Worm (Caenorhabditis elegans) whole organism, midembryonic: ENCODE data around the gene mrp-8.

Experiments used
- T22C8.4 ChIP-seq: fragments of 200-800 bp; sonication (Bioruptor generic); IDR thresholded peaks from 2 replicates; pipeline ENCODE4 v1.3.6; 2022; ENCODE audit warnings: missing genetic modification characterization, missing compliant biosample characterization
- cog-1 ChIP-seq: sonication (generic microtip); optimal IDR thresholded peaks from 2 replicates; lab custom pipeline; 2016; ENCODE audit warnings: missing genetic modification characterization, missing compliant biosample characterization
- flt-1 ChIP-seq: fragments of 200-800 bp; sonication (Bioruptor generic); IDR thresholded peaks from 2 replicates; pipeline ENCODE4 v1.3.6; 2022; ENCODE audit warnings: missing genetic modification characterization, missing compliant biosample characterization
- klf-2 ChIP-seq: fragments of 200-800 bp; sonication (Bioruptor generic); conservative IDR thresholded peaks from 2 replicates; pipeline ENCODE4 v1.3.6; 2022; ENCODE audit warnings: missing genetic modification reagents, missing genetic modification characterization, missing compliant biosample characterization
- med-1 ChIP-seq: sonication (generic microtip); optimal IDR thresholded peaks from 2 replicates; lab custom pipeline; 2017; ENCODE audit warnings: missing genetic modification characterization, mild to moderate bottlenecking, missing compliant biosample characterization, antibody characterized with exemption, missing genetic modification reagents; ENCODE audit not compliant: insufficient read depth
- ref-1 ChIP-seq: fragments of 200-800 bp; sonication (Bioruptor generic); conservative IDR thresholded peaks from 2 replicates; pipeline ENCODE4 v1.3.6; 2022; ENCODE audit warnings: missing genetic modification reagents, missing genetic modification characterization, missing compliant biosample characterization
- tab-1 ChIP-seq: fragments of 200-800 bp; sonication (Bioruptor generic); IDR thresholded peaks from 2 replicates; pipeline ENCODE4 v1.3.6; 2022; ENCODE audit warnings: missing genetic modification characterization, missing compliant biosample characterization
- ztf-23 ChIP-seq: fragments of 200-800 bp; sonication (Bioruptor generic); IDR thresholded peaks from 2 replicates; pipeline ENCODE4 v1.3.6; 2022; ENCODE audit warnings: missing genetic modification reagents, missing genetic modification characterization, missing compliant biosample characterization
- ztf-29 ChIP-seq: fragments of 200-800 bp; sonication (Bioruptor generic); IDR thresholded peaks from 2 replicates; pipeline ENCODE4 v1.3.6; 2022; ENCODE audit warnings: missing genetic modification reagents, missing genetic modification characterization, missing compliant biosample characterization

Gene mrp-8

DNA sequence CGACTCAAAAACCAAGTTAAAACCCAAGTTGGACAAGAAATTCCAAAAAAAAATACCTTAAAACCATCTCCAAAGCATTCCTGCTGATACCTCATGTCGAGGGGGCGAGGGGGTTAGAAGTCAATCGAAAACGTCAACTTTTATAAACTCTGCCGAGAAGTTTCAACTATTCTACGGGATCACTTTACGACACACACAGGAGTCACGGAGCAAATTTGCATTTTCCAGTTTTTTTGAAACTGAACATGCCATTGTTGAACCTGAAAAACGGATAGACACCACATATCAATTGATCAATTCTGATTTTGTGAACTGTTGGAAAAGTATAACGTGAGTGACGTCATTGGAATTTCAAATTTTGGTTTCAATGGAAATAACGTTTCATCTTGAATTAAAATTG lies at the start of gene mrp-8:
Gene mrp-8 (minus strand): TSS at position 101 of the 400 bp plus-strand sequence.
- TF ChIP-seq klf-2 (GFP tag; lab: Robert Waterston, UW) (no peak), ref-1 (no peak), ztf-23 (GFP tag; lab: Robert Waterston, UW) (no peak), ztf-29 (GFP tag; lab: Robert Waterston, UW) (no peak), flt-1 (GFP tag; lab: Robert Waterston, UW) (no peak), med-1 (no peak)

DNA sequence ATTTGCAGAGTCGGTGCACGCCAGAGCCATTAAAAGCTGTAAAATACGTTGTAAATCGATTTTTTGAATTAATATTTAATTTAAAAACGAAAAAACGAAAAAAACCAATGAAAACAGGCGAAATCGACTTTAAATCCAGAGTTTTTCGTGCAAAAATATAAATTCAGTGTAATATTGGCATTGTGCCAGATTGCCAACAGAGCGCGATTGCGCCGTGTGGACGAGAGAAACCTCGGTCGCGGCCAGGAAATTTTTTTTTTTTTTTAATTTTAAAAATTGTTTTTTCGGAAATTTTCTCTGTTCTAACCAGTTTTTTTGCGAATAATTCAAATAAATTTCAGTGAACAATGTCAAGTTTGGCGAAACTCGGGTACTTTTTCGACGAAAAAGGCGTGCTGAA lies 48.3 kb upstream of the mrp-8 start, which contains the start of the genes pph-4.1 and Y75B8A.31:
Gene pph-4.1 (minus strand): TSS at position 36 of the 400 bp plus-strand sequence.
Gene Y75B8A.31 (plus strand): TSS at position 342 of the 400 bp plus-strand sequence.
- TF ChIP-seq klf-2 (GFP tag; lab: Robert Waterston, UW) (0 out of 2 replicates have a peak, but pooled peaks have one; percentile 55), tab-1 (GFP tag; lab: Robert Waterston, UW) (no peak), ref-1 (no peak), ztf-23 (GFP tag; lab: Robert Waterston, UW) (peak; percentile 69; the same call in 1 of the 2 replicates), cog-1 (tag; lab: Kevin White, UChicago) (peak; percentile 54), ztf-29 (GFP tag; lab: Robert Waterston, UW) (no peak), T22C8.4 (no peak), flt-1 (GFP tag; lab: Robert Waterston, UW) (peak; percentile 76; the same call in 1 of the 2 replicates), med-1 (no peak)

DNA sequence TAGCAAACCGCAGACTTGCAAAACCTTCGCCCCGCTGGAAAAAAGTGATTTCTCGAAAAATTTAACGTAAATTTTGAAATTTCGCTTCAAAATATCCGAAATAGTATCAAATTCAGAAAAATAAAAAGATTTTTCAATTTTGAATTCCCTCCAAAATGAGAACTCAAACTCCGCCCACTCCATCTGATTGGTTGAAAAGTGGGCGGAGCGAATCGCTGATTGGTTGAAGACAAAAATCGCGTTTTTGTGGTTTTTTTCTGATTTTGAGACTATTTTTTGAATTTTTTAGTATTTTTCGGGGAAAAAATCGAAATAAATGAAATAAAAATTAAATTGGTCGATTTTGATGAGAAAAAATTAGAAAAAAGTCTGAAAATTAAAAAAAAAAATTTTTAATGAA lies 46.0 kb upstream of the mrp-8 start:
- TF ChIP-seq klf-2 (GFP tag; lab: Robert Waterston, UW) (no peak), med-1 (no peak), ztf-29 (GFP tag; lab: Robert Waterston, UW) (no peak), ref-1 (no peak), ztf-23 (GFP tag; lab: Robert Waterston, UW) (no peak), cog-1 (tag; lab: Kevin White, UChicago) (no peak)

DNA sequence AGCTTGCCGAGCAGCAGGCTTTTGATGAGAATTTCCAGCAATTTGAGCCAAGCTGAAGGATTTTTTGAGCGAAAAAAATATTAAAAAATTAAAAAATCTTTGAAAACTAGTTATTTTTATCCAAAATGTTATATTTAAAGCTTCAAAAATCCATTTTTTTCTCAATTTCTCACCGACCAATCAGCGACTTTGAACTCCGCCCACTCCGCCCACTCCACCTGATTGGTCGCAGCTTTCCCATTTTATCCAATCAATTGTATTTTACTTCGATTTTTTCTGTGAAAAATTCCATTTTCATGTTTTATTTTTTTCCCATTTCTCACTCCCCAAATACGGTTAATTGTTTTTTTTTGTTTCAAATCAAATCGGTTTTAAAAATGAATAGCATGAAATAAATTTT lies 42.0 kb upstream of the mrp-8 start:
- no peak for TF ChIP-seq ztf-23 (GFP tag; lab: Robert Waterston, UW)
- no peak for TF ChIP-seq cog-1 (tag; lab: Kevin White, UChicago)
- no peak for TF ChIP-seq med-1
- no peak for TF ChIP-seq flt-1 (GFP tag; lab: Robert Waterston, UW)
- TF ChIP-seq ref-1 = no peak
- no peak for TF ChIP-seq klf-2 (GFP tag; lab: Robert Waterston, UW)
- TF ChIP-seq tab-1 (GFP tag; lab: Robert Waterston, UW) = no peak
- TF ChIP-seq ztf-29 (GFP tag; lab: Robert Waterston, UW) = no peak
- no peak for TF ChIP-seq T22C8.4

DNA sequence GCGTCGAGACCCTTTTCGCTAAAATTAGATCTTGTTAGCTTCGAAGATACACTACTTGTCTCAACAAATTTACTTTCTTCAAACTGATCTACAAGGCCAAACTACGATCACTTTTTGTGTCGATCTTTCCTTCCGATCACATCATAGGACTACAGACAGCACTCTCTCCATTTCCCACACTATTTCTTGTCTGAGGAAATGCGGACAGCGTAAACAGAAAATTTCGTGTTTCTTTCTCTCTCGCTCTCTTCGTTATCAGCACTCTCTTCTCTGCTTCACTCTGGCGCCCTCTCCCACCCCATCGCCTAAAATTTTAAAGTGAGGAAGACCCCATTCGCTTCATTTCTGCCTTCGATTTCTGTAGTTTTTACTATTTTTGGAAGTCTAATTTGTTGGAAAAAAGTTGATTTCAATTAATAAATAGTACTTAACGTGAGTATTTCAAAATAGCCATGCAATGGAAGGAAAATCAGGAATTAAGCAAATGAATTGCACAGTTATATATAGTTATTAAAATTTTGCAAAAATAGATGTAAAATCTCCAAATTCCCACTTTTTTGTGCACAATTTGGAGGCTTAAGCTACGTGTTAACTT lies 32.5 kb upstream of the mrp-8 start:
- no peak for TF ChIP-seq klf-2 (GFP tag; lab: Robert Waterston, UW)
- TF ChIP-seq ztf-29 (GFP tag; lab: Robert Waterston, UW) = no peak; the same call in 1 of the 2 replicates
- no peak for TF ChIP-seq cog-1 (tag; lab: Kevin White, UChicago)
- TF ChIP-seq T22C8.4 = no peak
- no peak for TF ChIP-seq ztf-23 (GFP tag; lab: Robert Waterston, UW)

DNA sequence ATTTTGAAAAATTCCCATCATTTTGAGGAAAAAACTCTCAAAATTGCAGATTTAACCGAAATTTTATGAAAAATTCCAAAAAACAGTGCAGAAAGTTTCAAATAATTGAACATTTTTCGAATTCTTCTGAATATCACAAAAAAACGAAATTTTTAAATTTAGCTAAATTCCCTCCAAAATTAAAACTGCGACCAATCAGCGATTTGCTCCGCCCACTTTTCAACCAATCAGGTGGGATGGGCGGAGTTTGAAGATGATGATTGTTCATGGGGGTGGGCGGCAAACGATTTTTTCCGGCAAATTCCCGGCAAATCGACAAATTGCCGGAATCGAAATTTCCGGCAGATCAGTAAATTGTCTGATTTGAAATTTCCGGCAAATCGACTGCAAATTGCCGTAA lies 31.3 kb upstream of the mrp-8 start:
- TF ChIP-seq ztf-29 (GFP tag; lab: Robert Waterston, UW) = no peak
- TF ChIP-seq T22C8.4 = no peak
- TF ChIP-seq ref-1 = no peak
- no peak for TF ChIP-seq klf-2 (GFP tag; lab: Robert Waterston, UW)
- no peak for TF ChIP-seq med-1
- no peak for TF ChIP-seq ztf-23 (GFP tag; lab: Robert Waterston, UW)
- no peak for TF ChIP-seq cog-1 (tag; lab: Kevin White, UChicago)
- no peak for TF ChIP-seq tab-1 (GFP tag; lab: Robert Waterston, UW)
- TF ChIP-seq flt-1 (GFP tag; lab: Robert Waterston, UW) = no peak

DNA sequence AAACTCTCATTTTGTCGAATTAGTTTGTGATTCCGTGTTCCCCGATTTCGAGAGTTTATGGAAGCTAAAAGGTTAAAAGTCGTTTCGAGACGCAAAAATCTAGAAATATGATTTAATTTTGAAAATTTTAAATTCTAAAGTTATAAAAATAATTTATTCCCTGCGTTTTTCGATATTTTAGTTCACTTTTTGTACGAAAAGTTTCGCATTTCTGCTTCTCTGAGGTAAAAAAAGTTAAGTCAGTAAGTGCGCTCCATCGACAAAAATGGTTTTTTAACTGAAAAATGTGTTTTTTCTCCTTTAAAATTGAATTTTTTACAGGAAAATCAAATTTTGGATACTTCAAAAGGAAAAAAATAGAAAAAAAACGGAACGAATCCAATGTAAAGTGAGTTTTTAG lies 30.5 kb upstream of the mrp-8 start, which contains the start of gene zip-1:
Gene zip-1 (plus strand): TSS at position 301 of the 400 bp plus-strand sequence.
- TF ChIP-seq med-1 (no peak), tab-1 (GFP tag; lab: Robert Waterston, UW) (no peak), T22C8.4 (no peak)

DNA sequence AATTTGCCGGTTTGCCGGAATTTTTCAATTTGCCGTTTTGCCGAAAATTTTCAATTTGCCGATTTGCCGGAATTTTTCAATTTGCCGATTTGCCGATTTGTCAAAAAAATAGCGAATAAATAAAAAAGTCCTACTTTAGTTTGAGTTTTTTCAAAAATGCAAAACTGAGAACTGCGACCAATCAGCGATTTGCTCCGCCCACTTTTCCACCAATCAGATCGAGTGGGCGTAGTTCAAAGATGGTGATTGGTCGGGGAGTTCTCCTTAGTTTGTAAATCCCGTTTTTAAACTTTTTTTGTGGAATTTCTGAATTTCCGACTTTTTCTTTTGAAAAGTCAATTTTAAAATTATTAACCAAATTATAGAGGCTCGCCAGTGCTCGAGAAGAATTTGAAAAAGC lies 28.3 kb upstream of the mrp-8 start:
- TF ChIP-seq cog-1 (tag; lab: Kevin White, UChicago) = no peak
- no peak for TF ChIP-seq ztf-23 (GFP tag; lab: Robert Waterston, UW)
- no peak for TF ChIP-seq T22C8.4
- no peak for TF ChIP-seq flt-1 (GFP tag; lab: Robert Waterston, UW)
- TF ChIP-seq tab-1 (GFP tag; lab: Robert Waterston, UW) = no peak
- TF ChIP-seq ztf-29 (GFP tag; lab: Robert Waterston, UW) = no peak
- no peak for TF ChIP-seq klf-2 (GFP tag; lab: Robert Waterston, UW)
- TF ChIP-seq med-1 = no peak
- TF ChIP-seq ref-1 = no peak

DNA sequence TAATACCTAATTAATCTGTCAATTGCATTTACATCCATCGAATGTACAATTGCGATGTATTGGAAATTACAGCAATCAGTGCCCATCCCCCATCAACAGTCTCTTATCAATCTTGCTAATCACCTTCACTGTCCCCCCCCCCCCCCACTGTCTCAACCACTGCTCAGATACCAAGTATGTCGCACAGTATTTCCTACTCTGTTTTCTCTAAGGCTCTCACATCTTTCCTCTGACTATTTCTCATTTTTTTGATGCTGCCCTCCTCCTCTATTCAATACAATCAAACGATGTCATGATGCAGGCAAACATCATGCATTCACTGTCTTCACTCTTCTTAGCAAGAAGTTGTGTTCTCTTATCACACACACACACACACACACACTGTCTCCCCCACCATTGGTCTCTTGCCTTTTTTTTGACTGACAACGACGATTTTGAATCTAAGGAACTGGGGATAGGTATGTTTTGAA lies 24.6 kb upstream of the mrp-8 start, which contains the start of the genes zip-12 and Y75B8A.63:
Gene zip-12 (plus strand): TSS at position 387 of the 470 bp plus-strand sequence.
Gene Y75B8A.63 (plus strand): TSS at position 420 of the 470 bp plus-strand sequence.
- no peak for TF ChIP-seq ref-1
- TF ChIP-seq med-1 = no peak

DNA sequence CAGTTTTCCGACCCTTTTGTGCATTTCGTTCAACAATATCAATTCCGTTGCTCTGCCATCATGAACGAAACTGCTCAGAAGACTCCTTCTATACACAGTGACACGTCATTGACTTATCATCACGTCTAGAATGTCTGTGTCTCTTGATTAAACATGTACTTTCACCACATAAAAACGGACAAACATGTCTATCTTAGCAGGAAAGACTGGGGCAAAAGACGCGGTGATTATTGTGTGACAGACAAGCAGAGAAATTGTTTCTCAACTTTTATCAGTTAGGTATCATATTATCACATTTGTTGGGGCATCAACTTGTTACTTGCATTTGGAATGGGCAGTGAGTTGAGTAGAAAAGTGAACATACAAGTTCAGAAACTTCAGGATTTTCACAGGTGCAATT lies 22.3 kb upstream of the mrp-8 start:
- TF ChIP-seq tab-1 (GFP tag; lab: Robert Waterston, UW) = no peak
- TF ChIP-seq med-1 = no peak
- TF ChIP-seq klf-2 (GFP tag; lab: Robert Waterston, UW) = no peak
- TF ChIP-seq flt-1 (GFP tag; lab: Robert Waterston, UW) = no peak
- TF ChIP-seq cog-1 (tag; lab: Kevin White, UChicago) = no peak
- TF ChIP-seq ztf-23 (GFP tag; lab: Robert Waterston, UW) = no peak
- TF ChIP-seq ztf-29 (GFP tag; lab: Robert Waterston, UW) = no peak
- TF ChIP-seq ref-1 = no peak
- TF ChIP-seq T22C8.4 = no peak
